Worm (Caenorhabditis elegans): ENCODE data around the gene mboa-4.
"Not testable (repeated sequence)": the region's sequence is repeated elsewhere in the genome, so short reads cannot be mapped to it uniquely, and the experiment has no call there.

DNA sequence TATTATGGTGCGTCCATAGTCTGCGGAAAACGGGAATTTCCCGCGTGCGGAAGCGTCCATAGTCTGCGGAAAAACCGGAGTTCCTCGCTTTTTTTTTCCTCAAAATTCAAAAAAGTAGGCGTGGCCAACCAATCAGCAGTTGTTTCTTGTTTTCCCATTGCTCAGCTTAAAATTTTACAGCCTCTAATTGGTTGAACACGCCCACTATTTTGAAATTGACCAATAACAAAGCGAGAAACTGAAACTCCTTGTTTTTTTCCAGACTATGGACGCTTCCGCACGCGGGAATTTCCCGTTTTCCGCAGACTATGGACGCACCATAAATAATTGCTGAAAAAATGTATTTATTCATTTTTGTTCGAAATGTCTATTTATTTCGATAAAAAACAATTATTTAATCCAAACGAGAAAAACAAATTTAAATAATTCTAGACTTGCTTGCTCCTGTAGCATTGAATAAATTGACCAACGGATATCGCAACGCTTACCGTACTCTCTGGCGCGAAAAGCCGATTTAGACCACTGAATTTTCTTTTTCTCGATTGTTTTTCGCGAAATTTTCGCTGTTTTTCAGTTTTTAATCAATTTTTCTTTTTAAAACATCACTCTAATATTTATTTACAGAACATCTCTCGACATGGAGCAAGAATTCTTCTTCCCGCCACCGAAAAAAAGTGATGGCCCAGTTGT lies 5.2 kb downstream of the mboa-4 start, which contains the start of gene C08F8.3:
- not testable (repeated sequence) for TF ChIP-seq C08G9.2 (tag; optimal IDR thresholded peaks at IDR 0.05); unc-86 (tag; optimal IDR thresholded peaks at IDR 0.05); ttx-3 (tag; optimal IDR thresholded peaks at IDR 0.05); ama-1 (optimal IDR thresholded peaks at IDR 0.05); sdc-2 (tag; optimal IDR thresholded peaks at IDR 0.05); Y22D7AL.16 (tag; optimal IDR thresholded peaks at IDR 0.05); rnt-1 (tag; optimal IDR thresholded peaks at IDR 0.05); pax-1 (tag; optimal IDR thresholded peaks at IDR 0.05); unc-55 (GFP tag; optimal IDR thresholded peaks at IDR 0.05); madf-2 (tag; optimal IDR thresholded peaks at IDR 0.05)
